Fruit fly (Drosophila melanogaster): ENCODE measurements around the gene CG32086.

dm6 chr3L:11548009-11548408, 35.9 kb downstream of the CG32086 start:
- TF ChIP-seq svp (GFP tag) (no peak), CG10631 (GFP tag; optimal IDR thresholded peaks at IDR 0.05) (no peak)
